Fruit fly (Drosophila melanogaster): ENCODE data around the gene CG5561.

- TF ChIP-seq pan (optimal IDR thresholded peaks at IDR 0.05) = no peak
- TF ChIP-seq psq (optimal IDR thresholded peaks at IDR 0.05) = no peak
- no peak for TF ChIP-seq usp (GFP tag; optimal IDR thresholded peaks at IDR 0.05)
- no peak for TF ChIP-seq CG8478 (optimal IDR thresholded peaks at IDR 0.05)
- TF ChIP-seq EcR (GFP tag; optimal IDR thresholded peaks at IDR 0.05) = no peak
- TF ChIP-seq Dll (optimal IDR thresholded peaks at IDR 0.05) = no peak
Measured at dm6 chr2L:1402728-1403127, 48.8 kb upstream of the CG5561 start.

Data from whole organism.